Worm (Caenorhabditis elegans) whole organism, L4/young adult: Measurements from ENCODE around the gene fbxa-139.

ENCODE experiments used
- W03F9.2 ChIP-seq: fragments of 150-350 bp; optimal IDR thresholded peaks from 2 replicates; lab custom pipeline; 2014; ENCODE audit warnings: missing biosample characterization, missing genetic modification characterization
- dao-5 ChIP-seq: sonication (generic microtip); optimal IDR thresholded peaks from 2 replicates; lab custom pipeline; 2016; ENCODE audit warnings: missing genotype, missing genetic modification characterization, moderate library complexity, missing compliant biosample characterization
- him-1 ChIP-seq: sonication (generic microtip); optimal IDR thresholded peaks from 2 replicates; lab custom pipeline; 2016; ENCODE audit warnings: missing genotype, missing genetic modification reagents, missing genetic modification characterization, missing compliant biosample characterization

ce11 chrV:15610350-15610940 lies 16.0 kb upstream of the fbxa-139 start, which contains the start of the genes fbxa-153 and str-12:
- TF ChIP-seq dao-5 (tag; lab: Kevin White, UChicago) (no peak), him-1 (no peak), W03F9.2 (tag; lab: Kevin White, UChicago) (no peak)
